Worm (Caenorhabditis elegans): ENCODE measurements around the gene nhr-55.

ce11 chrV:464800-465199 lies 13.2 kb upstream of the nhr-55 start, which contains the start of gene nhr-201:
- no peak for TF ChIP-seq dpl-1 (GFP tag; optimal IDR thresholded peaks at IDR 0.05)
- TF ChIP-seq ama-1 (optimal IDR thresholded peaks at IDR 0.05) = no peak
- TF ChIP-seq ama-1 (GFP tag; optimal IDR thresholded peaks at IDR 0.05) = no peak
- TF ChIP-seq hsf-1 (GFP tag; IDR thresholded peaks at IDR 0.05) = no peak
